Worm (Caenorhabditis elegans) whole organism, L4 larva: ENCODE measurements around the gene nhr-143.

Experiments used
- F10B5.3 ChIP-seq: sonication (generic microtip); optimal IDR thresholded peaks from 2 replicates; lab custom pipeline; 2016; ENCODE audit warnings: mild to moderate bottlenecking, missing genetic modification characterization, missing compliant biosample characterization
- F26F4.8 ChIP-seq: fragments of 200-800 bp; sonication (Bioruptor generic); conservative IDR thresholded peaks from 2 replicates; pipeline ENCODE4 v1.3.6; 2022; ENCODE audit warnings: missing genetic modification characterization, missing compliant biosample characterization
- F37D6.2 ChIP-seq: sonication (generic microtip); optimal IDR thresholded peaks from 2 replicates; lab custom pipeline; 2016; ENCODE audit warnings: mild to moderate bottlenecking, missing genetic modification characterization, missing compliant biosample characterization
- T20F7.1 ChIP-seq: fragments of 200-800 bp; sonication (Bioruptor generic); optimal IDR thresholded peaks from 2 replicates; lab custom pipeline; 2018; ENCODE audit warnings: mild to moderate bottlenecking, missing genetic modification characterization, missing compliant biosample characterization
- T26A8.4 ChIP-seq: fragments of 200-800 bp; sonication (Bioruptor generic); IDR thresholded peaks from 2 replicates; pipeline ENCODE4 v1.3.6; 2022; ENCODE audit warnings: missing genetic modification characterization, missing compliant biosample characterization
- Y105C5A.15 ChIP-seq: fragments of 200-800 bp; sonication (Bioruptor generic); IDR thresholded peaks from 2 replicates; pipeline ENCODE4 v1.3.6; 2022; ENCODE audit warnings: missing genetic modification characterization, missing compliant biosample characterization
- Y5F2A.4 ChIP-seq: fragments of 200-800 bp; sonication (Bioruptor generic); optimal IDR thresholded peaks from 2 replicates; lab custom pipeline; 2018; ENCODE audit warnings: mild to moderate bottlenecking, missing genetic modification characterization, missing compliant biosample characterization
- aha-1 ChIP-seq: fragments of 150-350 bp; peaks from one replicate; lab custom pipeline; 2014; ENCODE audit warnings: missing biosample characterization, missing genetic modification characterization
- ama-1 ChIP-seq: fragments of 150-350 bp; optimal IDR thresholded peaks from 2 replicates; lab custom pipeline; 2014; ENCODE audit warnings: inconsistent platforms, mixed read lengths
- arid-1 ChIP-seq: fragments of 200-800 bp; sonication (Bioruptor generic); conservative IDR thresholded peaks from 2 replicates; pipeline ENCODE4 v1.3.6; 2022; ENCODE audit warnings: missing genetic modification reagents, missing genetic modification characterization, missing compliant biosample characterization
- ceh-82 ChIP-seq: sonication (generic microtip); optimal IDR thresholded peaks from 2 replicates; lab custom pipeline; 2017; ENCODE audit warnings: missing biosample characterization, missing genetic modification characterization
- ctbp-1 ChIP-seq: fragments of 200-800 bp; sonication (Bioruptor generic); IDR thresholded peaks from 2 replicates; pipeline ENCODE4 v1.3.6; 2022; ENCODE audit warnings: missing genetic modification reagents, missing genetic modification characterization, missing compliant biosample characterization
- daf-16 ChIP-seq, 3 experiments: sonication (generic microtip); optimal IDR thresholded peaks; 2 replicates each; lab custom pipeline; 2016 to 2017; ENCODE audit warnings: missing genetic modification characterization in 3 of 3, missing genetic modification reagents in 3 of 3, mild to moderate bottlenecking in 2 of 3, missing compliant biosample characterization in 2 of 3, missing biosample characterization in 1 of 3, moderate library complexity in 1 of 3
- daf-19 ChIP-seq: fragments of 200-800 bp; sonication (Bioruptor generic); conservative IDR thresholded peaks from 2 replicates; pipeline ENCODE4 v1.3.6; 2022; ENCODE audit warnings: missing genetic modification characterization, missing compliant biosample characterization
- dmd-6 ChIP-seq: fragments of 200-800 bp; sonication (Bioruptor generic); IDR thresholded peaks from 2 replicates; pipeline ENCODE4 v1.3.6; 2022; ENCODE audit warnings: missing genetic modification reagents, missing genetic modification characterization, missing compliant biosample characterization
- dve-1 ChIP-seq: sonication (generic microtip); optimal IDR thresholded peaks from 2 replicates; lab custom pipeline; 2017; ENCODE audit warnings: antibody characterized with exemption, mild to moderate bottlenecking, missing genetic modification characterization, missing compliant biosample characterization; ENCODE audit not compliant: insufficient read depth
- fos-1 ChIP-seq: fragments of 150-350 bp; optimal IDR thresholded peaks from 2 replicates; lab custom pipeline; 2014; ENCODE audit warnings: missing biosample characterization, missing genetic modification characterization
- hlh-11 ChIP-seq: fragments of 200-800 bp; sonication (Bioruptor generic); optimal IDR thresholded peaks from 2 replicates; lab custom pipeline; 2018; ENCODE audit warnings: mild to moderate bottlenecking, missing genetic modification characterization, missing compliant biosample characterization
- hmg-1.1 ChIP-seq: fragments of 200-800 bp; sonication (Bioruptor generic); IDR thresholded peaks from 2 replicates; pipeline ENCODE4 v1.3.6; 2022; ENCODE audit warnings: missing genetic modification reagents, missing genetic modification characterization, missing compliant biosample characterization
- lim-7 ChIP-seq: fragments of 200-800 bp; sonication (Bioruptor generic); IDR thresholded peaks from 2 replicates; pipeline ENCODE4 v1.3.6; 2022; ENCODE audit warnings: missing genetic modification characterization, missing compliant biosample characterization
- lin-1 ChIP-seq: fragments of 200-800 bp; sonication (Bioruptor generic); IDR thresholded peaks from 2 replicates; pipeline ENCODE4 v1.3.6; 2022; ENCODE audit warnings: missing genetic modification reagents, missing genetic modification characterization, missing compliant biosample characterization
- lin-29 ChIP-seq: fragments of 200-800 bp; sonication (Bioruptor generic); IDR thresholded peaks from 2 replicates; pipeline ENCODE4 v1.3.6; 2022; ENCODE audit warnings: missing genetic modification reagents, missing genetic modification characterization, missing compliant biosample characterization
- lin-38 ChIP-seq: fragments of 200-800 bp; sonication (Bioruptor generic); IDR thresholded peaks from 2 replicates; pipeline ENCODE4 v1.3.6; 2022; ENCODE audit warnings: missing genetic modification reagents, missing genetic modification characterization, missing compliant biosample characterization
- lin-39 ChIP-seq: fragments of 150-350 bp; optimal IDR thresholded peaks from 2 replicates; lab custom pipeline; 2014; ENCODE audit warnings: missing biosample characterization, missing genetic modification reagents, missing genetic modification characterization
- lir-3 ChIP-seq: sonication (generic microtip); optimal IDR thresholded peaks from 2 replicates; lab custom pipeline; 2016; ENCODE audit warnings: mild to moderate bottlenecking, missing genetic modification characterization, missing compliant biosample characterization
- madf-9 ChIP-seq: fragments of 200-800 bp; sonication (Bioruptor generic); conservative IDR thresholded peaks from 2 replicates; pipeline ENCODE4 v1.3.6; 2022; ENCODE audit warnings: missing genetic modification reagents, missing genetic modification characterization, missing compliant biosample characterization
- mdl-1 ChIP-seq, 2 experiments: fragments of 150-350 bp in 1 of 2; sonication (generic microtip) in 1 of 2; optimal IDR thresholded peaks; 2 replicates each; lab custom pipeline; 2014 to 2017; ENCODE audit warnings: missing biosample characterization in 2 of 2, missing genetic modification characterization in 2 of 2
- mep-1 ChIP-seq: fragments of 150-350 bp; sonication (generic microtip); optimal IDR thresholded peaks from 3 replicates; lab custom pipeline; 2014; ENCODE audit warnings: missing biosample characterization, missing genetic modification characterization
- nhr-102 ChIP-seq: sonication (generic microtip); optimal IDR thresholded peaks from 2 replicates; lab custom pipeline; 2016; ENCODE audit warnings: mild to moderate bottlenecking, missing genetic modification characterization, moderate library complexity, missing compliant biosample characterization
- nhr-11 ChIP-seq: fragments of 150-350 bp; optimal IDR thresholded peaks from 2 replicates; lab custom pipeline; 2014; ENCODE audit warnings: missing biosample characterization, missing genetic modification characterization
- nhr-25 ChIP-seq: sonication (generic microtip); optimal IDR thresholded peaks from 2 replicates; lab custom pipeline; 2017; ENCODE audit warnings: missing genetic modification characterization, mild to moderate bottlenecking, missing compliant biosample characterization, antibody characterized with exemption, moderate library complexity, borderline replicate concordance; ENCODE audit not compliant: insufficient read depth
- nhr-42 ChIP-seq: fragments of 200-800 bp; sonication (Bioruptor generic); IDR thresholded peaks from 2 replicates; pipeline ENCODE4 v1.3.6; 2022; ENCODE audit warnings: missing genetic modification characterization, missing compliant biosample characterization
- pha-4 ChIP-seq, 2 experiments: fragments of 150-350 bp in 1 of 2; fragments of 200-800 bp in 1 of 2; sonication (Bioruptor generic) in 1 of 2; IDR thresholded peaks in 1 of 2; optimal IDR thresholded peaks in 1 of 2; 2 replicates each; pipeline versions ENCODE4 v1.3.6 to Lab custom; 2014 to 2022; ENCODE audit warnings: missing genetic modification characterization in 2 of 2, missing genetic modification reagents in 2 of 2, missing biosample characterization in 1 of 2, missing compliant biosample characterization in 1 of 2
- php-3 ChIP-seq: fragments of 200-800 bp; sonication (Bioruptor generic); IDR thresholded peaks from 2 replicates; pipeline ENCODE4 v1.3.6; 2022; ENCODE audit warnings: missing genetic modification reagents, missing genetic modification characterization, missing compliant biosample characterization
- rbr-2 ChIP-seq: sonication (generic microtip); optimal IDR thresholded peaks from 2 replicates; lab custom pipeline; 2016; ENCODE audit warnings: missing genotype, missing genetic modification characterization, missing compliant biosample characterization
- sdz-12 ChIP-seq: fragments of 200-800 bp; sonication (Bioruptor generic); optimal IDR thresholded peaks from 2 replicates; lab custom pipeline; 2018; ENCODE audit warnings: mild to moderate bottlenecking, missing genetic modification characterization, missing compliant biosample characterization
- set-16 ChIP-seq: fragments of 200-800 bp; sonication (Bioruptor generic); IDR thresholded peaks from 2 replicates; pipeline ENCODE4 v1.3.6; 2022; ENCODE audit warnings: missing genetic modification reagents, missing genetic modification characterization, missing compliant biosample characterization
- spr-1 ChIP-seq: sonication (generic microtip); optimal IDR thresholded peaks from 2 replicates; lab custom pipeline; 2016; ENCODE audit warnings: mild to moderate bottlenecking, missing genetic modification characterization, missing compliant biosample characterization
- unc-62 ChIP-seq, 3 experiments: fragments of 150-350 bp in 1 of 3; sonication (generic microtip); optimal IDR thresholded peaks in 2 of 3; peaks in 1 of 3; 1 replicate in 1 of 3; 2 replicates in 2 of 3; lab custom pipeline; 2014 to 2017; ENCODE audit warnings: missing biosample characterization in 3 of 3, missing genetic modification characterization in 3 of 3, missing genetic modification reagents in 3 of 3, missing genotype in 1 of 3
- vab-7 ChIP-seq: fragments of 200-800 bp; sonication (Bioruptor generic); IDR thresholded peaks from 2 replicates; pipeline ENCODE4 v1.3.6; 2022; ENCODE audit warnings: missing genetic modification reagents, missing genetic modification characterization, missing compliant biosample characterization
- zfp-3 ChIP-seq: fragments of 200-800 bp; sonication (Bioruptor generic); conservative IDR thresholded peaks from 2 replicates; pipeline ENCODE4 v1.3.6; 2022; ENCODE audit warnings: missing genetic modification reagents, missing genetic modification characterization, missing compliant biosample characterization
- zip-11 ChIP-seq: fragments of 200-800 bp; sonication (Bioruptor generic); IDR thresholded peaks from 2 replicates; pipeline ENCODE4 v1.3.6; 2022; ENCODE audit warnings: missing genetic modification characterization, missing compliant biosample characterization
- zip-2 ChIP-seq: fragments of 150-350 bp; optimal IDR thresholded peaks from 2 replicates; lab custom pipeline; 2014; ENCODE audit warnings: missing biosample characterization, missing genetic modification characterization
- ztf-11 ChIP-seq: fragments of 150-350 bp; optimal IDR thresholded peaks from 2 replicates; lab custom pipeline; 2014; ENCODE audit warnings: missing biosample characterization, missing genetic modification characterization

Gene nhr-143

DNA sequence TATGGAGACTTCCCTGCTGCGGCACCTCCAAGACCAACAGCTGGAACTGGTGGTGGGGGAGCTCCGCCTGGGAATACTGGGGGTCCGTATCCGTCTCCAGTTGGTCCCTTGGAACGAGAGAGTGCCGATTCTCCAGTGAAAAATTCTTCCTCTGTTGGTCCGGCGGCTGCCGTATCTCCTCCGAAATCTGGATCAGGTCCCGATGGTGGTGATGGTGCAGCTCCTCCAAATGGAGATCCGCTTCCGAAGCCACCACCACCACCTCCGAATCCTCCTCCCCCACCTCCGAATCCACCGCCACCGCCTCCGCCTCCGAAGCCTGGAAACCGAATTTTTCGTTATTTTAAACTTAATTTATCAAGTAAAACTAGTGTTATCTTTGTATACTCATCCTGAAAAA is 34.3 kb downstream of the nhr-143 start:
- TF ChIP-seq nhr-102 (no peak), lim-7 (GFP tag; lab: Robert Waterston, UW) (no peak), unc-62 (GFP tag; optimal IDR thresholded peaks at IDR 0.05 in 1 of 2; lab: Kevin White, UChicago) (peak in 1 of 2 experiments; percentile 42), unc-62 (tag; optimal IDR thresholded peaks at IDR 0.05; lab: Kevin White, UChicago) (no peak), T20F7.1 (GFP tag; lab: Kevin White, UChicago) (no peak), F26F4.8 (GFP tag; lab: Robert Waterston, UW) (no peak), zip-11 (GFP tag; lab: Robert Waterston, UW) (no peak), set-16 (GFP tag; lab: Robert Waterston, UW) (peak; percentile 95)
- TF ChIP-seq, all 104 proteins: peak for 2

DNA sequence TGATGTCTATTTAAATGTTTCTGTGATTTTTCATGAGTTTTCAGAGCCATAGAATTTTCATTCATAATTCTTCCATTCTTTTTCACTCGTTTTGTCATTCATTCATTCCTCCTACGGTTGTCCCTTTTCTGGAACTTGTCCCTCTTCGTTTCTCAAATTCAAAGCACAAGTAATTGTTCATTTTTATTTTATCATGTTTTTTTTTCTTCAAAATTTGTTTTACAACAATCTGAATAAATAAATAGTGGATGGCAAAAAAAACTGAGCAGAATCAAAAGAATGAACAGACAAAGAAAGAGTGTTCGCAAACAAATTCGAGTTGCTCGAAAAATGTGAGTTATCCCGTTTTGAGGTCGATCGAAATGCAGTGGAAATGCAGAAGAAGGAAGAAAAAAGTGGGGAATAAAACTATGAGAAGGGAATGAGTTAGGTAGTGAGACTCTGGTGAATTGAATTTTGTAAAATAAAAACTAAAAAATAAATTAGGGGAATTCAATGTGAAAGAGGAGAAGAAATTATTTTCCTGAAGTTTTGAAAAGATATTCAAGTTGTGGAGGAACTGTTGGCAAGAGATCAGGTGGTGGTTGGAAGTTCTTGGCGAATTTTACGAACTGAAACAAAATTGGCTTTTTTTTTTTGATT is 35.2 kb downstream of the nhr-143 start:
- TF ChIP-seq T26A8.4 = peak; percentile 77
- TF ChIP-seq F10B5.3 (tag; lab: Kevin White, UChicago) = no peak
- TF ChIP-seq daf-16 (GFP tag; optimal IDR thresholded peaks at IDR 0.05; lab: Kevin White, UChicago) = peak in 1 of 2 experiments; percentile 58
- TF ChIP-seq daf-16 (tag; optimal IDR thresholded peaks at IDR 0.05; lab: Kevin White, UChicago) = peak; percentile 42
- peak; percentile 88 for TF ChIP-seq zfp-3 (GFP tag; lab: Robert Waterston, UW)
- peak; percentile 47 for TF ChIP-seq hlh-11 (tag; lab: Kevin White, UChicago)
- TF ChIP-seq lin-29 (GFP tag; lab: Robert Waterston, UW) = peak; percentile 38; the same call in 1 of the 2 replicates
- 0 out of 2 replicates have a peak, but pooled peaks have one; percentile 48 for TF ChIP-seq php-3 (GFP tag; lab: Robert Waterston, UW)
- peak; percentile 53; the same call in 1 of the 2 replicates for TF ChIP-seq arid-1
- TF ChIP-seq lir-3 (tag; lab: Kevin White, UChicago) = no peak
- TF ChIP-seq lim-7 (GFP tag; lab: Robert Waterston, UW) = 0 out of 2 replicates have a peak, but pooled peaks have one; percentile 35
- TF ChIP-seq ztf-11 (tag; lab: Kevin White, UChicago) = no peak
- TF ChIP-seq mep-1 = peak; percentile 44
- TF ChIP-seq Y5F2A.4 (GFP tag; lab: Kevin White, UChicago) = peak; percentile 55
- peak; percentile 12 for TF ChIP-seq nhr-25 (tag; lab: Kevin White, UChicago)
- TF ChIP-seq zip-11 (GFP tag; lab: Robert Waterston, UW) = no peak
- peak; percentile 37 for TF ChIP-seq dve-1 (tag; lab: Kevin White, UChicago)
- 0 out of 2 replicates have a peak, but pooled peaks have one; percentile 14 for TF ChIP-seq dmd-6
- TF ChIP-seq T20F7.1 (GFP tag; lab: Kevin White, UChicago) = no peak
- TF ChIP-seq daf-19 (GFP tag; lab: Robert Waterston, UW) = 0 out of 2 replicates have a peak, but pooled peaks have one; percentile 29
- TF ChIP-seq spr-1 (tag; lab: Kevin White, UChicago) = no peak
- TF ChIP-seq nhr-11 (tag; lab: Kevin White, UChicago) = no peak
- TF ChIP-seq mdl-1 (tag; optimal IDR thresholded peaks at IDR 0.05; lab: Kevin White, UChicago) = no peak
- peak; percentile 87 for TF ChIP-seq lin-1 (GFP tag; lab: Robert Waterston, UW)
- TF ChIP-seq nhr-42 (GFP tag; lab: Robert Waterston, UW) = 0 out of 2 replicates have a peak, but pooled peaks have one; percentile 41
- TF ChIP-seq Y105C5A.15 = no peak
- TF ChIP-seq lin-39 = no peak
- TF ChIP-seq fos-1 (tag; lab: Kevin White, UChicago) = no peak
- no peak for TF ChIP-seq F37D6.2 (tag; lab: Kevin White, UChicago)
- TF ChIP-seq ceh-82 (tag; lab: Kevin White, UChicago) = no peak
- TF ChIP-seq zip-2 (tag; lab: Kevin White, UChicago) = peak; percentile 55
- peak; percentile 11 for TF ChIP-seq rbr-2 (tag; lab: Kevin White, UChicago)
- TF ChIP-seq vab-7 (GFP tag; lab: Robert Waterston, UW) = 0 out of 2 replicates have a peak, but pooled peaks have one; percentile 13
- 0 out of 2 replicates have a peak, but pooled peaks have one; percentile 13 for TF ChIP-seq hmg-1.1 (GFP tag; lab: Robert Waterston, UW)
- peak; percentile 54 for TF ChIP-seq pha-4 (GFP tag; IDR thresholded peaks at IDR 0.05; lab: Robert Waterston, UW)
- no peak for TF ChIP-seq pha-4 (tag; optimal IDR thresholded peaks at IDR 0.05; lab: Kevin White, UChicago)
- peak; percentile 87 for TF ChIP-seq aha-1 (tag; lab: Kevin White, UChicago)
- peak; percentile 59 for TF ChIP-seq ama-1 (lab: Kevin White, UChicago)
- peak; percentile 29; the same call in 1 of the 2 replicates for TF ChIP-seq lin-38 (GFP tag; lab: Robert Waterston, UW)
- peak; percentile 54 for TF ChIP-seq sdz-12
- peak; percentile 57; the same call in 1 of the 2 replicates for TF ChIP-seq madf-9 (GFP tag; lab: Robert Waterston, UW)
- peak; percentile 43; the same call in 1 of the 2 replicates for TF ChIP-seq ctbp-1 (GFP tag; lab: Robert Waterston, UW)
